Fruit fly (Drosophila melanogaster) whole organism, wandering third instar larva: ENCODE data around the gene vret.

Experiments used
- Abd-B ChIP-seq: fragments of >200 bp; optimal IDR thresholded peaks from 2 replicates; lab custom pipeline; 2017; ENCODE audit warnings: missing biosample characterization, missing genetic modification characterization
- HLH106 ChIP-seq: fragments of 200-800 bp; optimal IDR thresholded peaks from 3 replicates; lab custom pipeline; 2019; ENCODE audit warnings: missing biosample characterization, mild to moderate bottlenecking, missing genetic modification characterization, moderate library complexity
- Myc ChIP-seq: fragments of >200 bp; optimal IDR thresholded peaks from 2 replicates; lab custom pipeline; 2017
- Sp1 ChIP-seq: fragments of 200-800 bp; sonication (Bioruptor generic); optimal IDR thresholded peaks from 3 replicates; lab custom pipeline; 2019; ENCODE audit warnings: missing biosample characterization, mild to moderate bottlenecking, missing genetic modification characterization, moderate library complexity
- br ChIP-seq: fragments of 200-800 bp; sonication (Bioruptor generic); optimal IDR thresholded peaks from 2 replicates; lab custom pipeline; 2016; ENCODE audit warnings: missing biosample characterization, missing genetic modification characterization
- brk ChIP-seq: fragments of 200-800 bp; sonication (Bioruptor generic); optimal IDR thresholded peaks from 2 replicates; lab custom pipeline; 2016; ENCODE audit warnings: missing biosample characterization, mild to moderate bottlenecking, missing genetic modification characterization
- dl ChIP-seq, 2 experiments: fragments of 175-275, 200-275 bp in 1 of 2; fragments of 200-275 bp in 1 of 2; sonication (Bioruptor generic); optimal IDR thresholded peaks; lab custom pipeline; 2018; ENCODE audit warnings: mild to moderate bottlenecking in 2 of 2, missing biosample characterization in 2 of 2, missing genetic modification characterization in 2 of 2, moderate library complexity in 2 of 2; ENCODE audit not compliant: partially characterized antibody in 2 of 2, insufficient read depth in 1 of 2
- ey ChIP-seq: fragments of 200-800 bp; sonication (Bioruptor generic); optimal IDR thresholded peaks from 2 replicates; lab custom pipeline; 2016; ENCODE audit warnings: missing biosample characterization, missing genetic modification characterization
- foxo ChIP-seq, 2 experiments: fragments of 200-800 bp; sonication (Bioruptor generic); optimal IDR thresholded peaks; 2 replicates in 1 of 2; 3 replicates in 1 of 2; lab custom pipeline; 2016 to 2017; ENCODE audit warnings: missing biosample characterization in 2 of 2, missing genetic modification characterization in 2 of 2
- fru ChIP-seq: fragments of 200-800 bp; sonication (Bioruptor generic); optimal IDR thresholded peaks from 3 replicates; lab custom pipeline; 2016; ENCODE audit warnings: missing biosample characterization, mild to moderate bottlenecking, missing genetic modification characterization
- pan ChIP-seq: fragments of >200 bp; optimal IDR thresholded peaks from 2 replicates; lab custom pipeline; 2017
- psq ChIP-seq: fragments of 200-800 bp; sonication (Bioruptor generic); optimal IDR thresholded peaks from 3 replicates; lab custom pipeline; 2017; ENCODE audit warnings: missing biosample characterization, mild to moderate bottlenecking, missing genetic modification characterization, moderate library complexity
- tai ChIP-seq: sonication (Bioruptor generic); optimal IDR thresholded peaks from 2 replicates; lab custom pipeline; 2016; ENCODE audit warnings: missing biosample characterization, missing genetic modification characterization
- usp ChIP-seq: fragments of >200 bp; optimal IDR thresholded peaks from 2 replicates; lab custom pipeline; 2017; ENCODE audit warnings: missing biosample characterization, missing genetic modification characterization

DNA sequence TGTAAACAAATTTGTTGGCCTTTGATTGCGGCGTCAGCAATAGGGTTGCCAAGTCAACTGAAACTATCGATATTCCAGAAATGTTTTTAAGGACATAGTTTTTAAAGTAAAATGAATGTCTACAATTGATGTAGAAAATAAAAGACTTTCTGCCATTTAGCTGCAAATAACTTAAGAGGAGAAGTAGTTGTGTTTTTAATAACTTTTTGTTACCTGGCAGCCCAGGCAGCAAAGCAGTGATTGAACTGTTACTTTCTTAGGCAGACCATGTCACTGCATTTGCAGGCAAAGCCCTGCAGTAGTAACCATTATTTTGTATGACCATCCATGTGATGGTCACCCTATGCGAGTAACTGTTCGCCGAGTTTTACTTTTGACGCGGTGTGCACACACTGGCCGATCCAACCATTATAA, 5.2 kb upstream of the vret start, which contains the start of the genes rumi, CG7029 and Usp12-46:
- TF ChIP-seq br (GFP tag; lab: Kevin White, UChicago) (peak; percentile 85), ey (peak; percentile 86), brk (GFP tag; lab: Kevin White, UChicago) (no peak), tai (GFP tag; lab: Kevin White, UChicago) (no peak), psq (peak; percentile 64), usp (GFP tag; lab: Kevin White, UChicago) (no peak), Abd-B (no peak), Sp1 (GFP tag; lab: Kevin White, UChicago) (peak; percentile 83), fru (GFP tag; lab: Kevin White, UChicago) (peak; percentile 86), dl (GFP tag; optimal IDR thresholded peaks at IDR 0.05; lab: Kevin White, UChicago; ENCODE audit: insufficient read depth in 1 of 2, partially characterized antibody in 2 of 2) (no peak), pan (lab: Kevin White, UChicago) (no peak), foxo (GFP tag; optimal IDR thresholded peaks at IDR 0.05; lab: Kevin White, UChicago) (peak; percentile 59 to 90), HLH106 (peak; percentile 86), Myc (no peak)
